Worm (Caenorhabditis elegans): ENCODE measurements around the gene gsp-2.

DNA sequence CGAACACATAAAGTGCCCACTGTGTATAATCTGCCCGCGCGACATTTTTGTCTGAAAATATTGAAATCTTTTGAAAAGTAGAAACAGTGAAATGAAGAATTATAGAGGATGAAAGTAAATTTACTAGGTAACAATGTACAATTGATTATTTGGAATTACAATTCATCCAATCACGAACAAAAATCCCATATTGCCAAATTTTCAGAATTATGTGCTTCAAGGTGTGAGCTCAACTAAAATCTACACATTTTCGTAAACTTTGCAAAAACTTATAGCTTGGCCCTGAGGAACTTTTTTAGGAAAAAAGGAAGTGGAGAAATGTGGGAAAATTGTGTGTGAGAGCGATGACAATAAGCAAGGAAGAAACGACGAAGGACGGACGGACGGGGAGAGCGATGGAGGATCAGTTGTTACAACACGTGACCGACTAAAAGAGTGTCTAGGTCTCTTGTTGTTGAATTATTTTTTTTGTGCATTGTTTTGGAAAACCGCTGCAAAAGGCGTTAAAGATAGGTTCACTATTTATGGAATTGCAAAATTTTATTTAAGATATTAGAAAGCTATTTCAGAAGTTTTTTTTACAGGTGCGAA lies 38.4 kb downstream of the gsp-2 start, which contains the start of gene mml-1:
- no peak for TF ChIP-seq ceh-9 (tag; optimal IDR thresholded peaks at IDR 0.05)
- no peak for TF ChIP-seq ceh-31 (tag; optimal IDR thresholded peaks at IDR 0.05)
- no peak for TF ChIP-seq ceh-14 (tag; optimal IDR thresholded peaks at IDR 0.05)
- no peak for TF ChIP-seq ama-1 (optimal IDR thresholded peaks at IDR 0.05)
- no peak for TF ChIP-seq nhr-11 (tag; optimal IDR thresholded peaks at IDR 0.05)
- TF ChIP-seq ceh-19 (GFP tag; optimal IDR thresholded peaks at IDR 0.05), result no peak

Measured in whole organism, late embryonic.